Worm (Caenorhabditis elegans) whole organism, young adult: ENCODE measurements around the gene T19B10.5.

Experiments
- K12H6.12 ChIP-seq: fragments of 200-800 bp; sonication (Bioruptor generic); optimal IDR thresholded peaks from 2 replicates; lab custom pipeline; 2018; ENCODE audit warnings: mild to moderate bottlenecking, missing genetic modification characterization, missing compliant biosample characterization
- ama-1 ChIP-seq, 3 experiments: fragments of 150-350 bp in 1 of 3; sonication (generic microtip) in 2 of 3; optimal IDR thresholded peaks; 2 replicates each; lab custom pipeline; 2014 to 2018; ENCODE audit warnings: missing biosample characterization in 2 of 3, missing genetic modification characterization in 2 of 3, missing genetic modification reagents in 2 of 3
- fkh-3 ChIP-seq: sonication (generic microtip); optimal IDR thresholded peaks from 2 replicates; lab custom pipeline; 2016; ENCODE audit warnings: mild to moderate bottlenecking, missing genetic modification characterization, missing compliant biosample characterization
- nhr-90 ChIP-seq: sonication (generic microtip); optimal IDR thresholded peaks from 2 replicates; lab custom pipeline; 2016; ENCODE audit warnings: missing genotype, mild to moderate bottlenecking, missing genetic modification characterization, missing compliant biosample characterization
- snpc-4 ChIP-seq, 5 experiments: fragments of 150-350 bp in 1 of 5; sonication (generic microtip) in 4 of 5; optimal IDR thresholded peaks; 2 replicates each; lab custom pipeline; 2014 to 2018; ENCODE audit warnings: missing genetic modification characterization in 5 of 5, missing biosample characterization in 3 of 5, antibody characterized with exemption in 2 of 5, mild to moderate bottlenecking in 2 of 5, missing compliant biosample characterization in 2 of 5, missing genotype in 2 of 5, moderate library complexity in 2 of 5, missing genetic modification reagents in 1 of 5
- unc-62 ChIP-seq: fragments of 150-350 bp; optimal IDR thresholded peaks from 2 replicates; lab custom pipeline; 2014; ENCODE audit warnings: missing biosample characterization, missing genetic modification reagents, missing genetic modification characterization

DNA sequence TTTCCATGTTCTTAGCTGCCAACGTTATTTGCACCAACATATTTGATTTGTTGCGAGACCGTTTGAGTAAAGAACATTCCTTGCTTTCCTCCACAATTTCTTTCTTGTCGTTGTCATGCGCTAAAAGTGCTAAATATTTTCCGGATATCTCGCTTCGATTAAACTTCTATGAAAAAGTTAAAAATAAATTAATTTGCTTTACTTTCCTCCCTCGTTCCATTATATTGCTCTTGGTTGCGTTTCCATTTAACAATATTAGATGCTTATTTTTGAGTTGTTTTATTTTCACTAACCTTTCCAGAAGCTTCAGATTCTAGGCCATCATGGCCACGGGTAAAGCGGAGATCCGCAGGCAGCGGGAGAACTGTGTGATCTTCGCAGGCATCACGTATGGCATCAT lies 7.1 kb downstream of the T19B10.5 start, which contains the start of gene pgap-1:
- TF ChIP-seq nhr-90 (no peak), unc-62 (GFP tag; lab: Kevin White, UChicago) (no peak), fkh-3 (tag; lab: Kevin White, UChicago) (no peak), K12H6.12 (tag; lab: Kevin White, UChicago) (no peak), ama-1 (optimal IDR thresholded peaks at IDR 0.05; lab: Kevin White, UChicago) (no peak), ama-1 (GFP tag; optimal IDR thresholded peaks at IDR 0.05; lab: Kevin White, UChicago) (no peak), snpc-4 (GFP tag; optimal IDR thresholded peaks at IDR 0.05; lab: Kevin White, UChicago) (no peak), snpc-4 (tag; optimal IDR thresholded peaks at IDR 0.05; lab: Kevin White, UChicago) (no peak)
